Fruit fly (Drosophila melanogaster): Measurements from ENCODE around the gene CG3638.

The CG3638 gene

dm6 chrX:1233989-1234388, 2.5 kb downstream of the CG3638 start (continued):
- no peak for TF ChIP-seq schlank (tag; optimal IDR thresholded peaks at IDR 0.05)
- no peak for TF ChIP-seq CG15011 (GFP tag; optimal IDR thresholded peaks at IDR 0.05)
- TF ChIP-seq yki (optimal IDR thresholded peaks at IDR 0.05) = peak; percentile 61
- TF ChIP-seq CG4360 (GFP tag; IDR thresholded peaks at IDR 0.05) = peak; percentile 98
- TF ChIP-seq CG9609 (GFP tag; optimal IDR thresholded peaks at IDR 0.05) = no peak
- TF ChIP-seq sd (tag; optimal IDR thresholded peaks at IDR 0.05) = no peak
- no peak for TF ChIP-seq Chrac-16 (GFP tag; optimal IDR thresholded peaks at IDR 0.05)
- TF ChIP-seq CG34422 (GFP tag; IDR thresholded peaks at IDR 0.05) = 0 out of 3 replicates have a peak, but pooled peaks have one; percentile 35
- TF ChIP-seq E2f2 (GFP tag; IDR thresholded peaks at IDR 0.05) = no peak
- TF ChIP-seq fu2 (GFP tag; optimal IDR thresholded peaks at IDR 0.05) = no peak
- TF ChIP-seq cato (GFP tag; optimal IDR thresholded peaks at IDR 0.05; ENCODE audit: borderline replicate concordance) = no peak
- TF ChIP-seq Adf1 (GFP tag; IDR thresholded peaks at IDR 0.05) = peak; percentile 71; the same call in 1 of the 2 replicates
- TF ChIP-seq Dfd (GFP tag; optimal IDR thresholded peaks at IDR 0.05) = no peak
- TF ChIP-seq Pdp1 (GFP tag; optimal IDR thresholded peaks at IDR 0.05) = no peak
- no peak for TF ChIP-seq CG18599 (GFP tag; optimal IDR thresholded peaks at IDR 0.05)
- TF ChIP-seq CG6689 (GFP tag; IDR thresholded peaks at IDR 0.05) = peak; percentile 61
- no peak for TF ChIP-seq CG8924 (tag; optimal IDR thresholded peaks at IDR 0.05)
- peak; percentile 58 for TF ChIP-seq chn (GFP tag; optimal IDR thresholded peaks at IDR 0.05)
- TF ChIP-seq gt (GFP tag; IDR thresholded peaks at IDR 0.05) = no peak
- no peak for TF ChIP-seq CG2199 (GFP tag; IDR thresholded peaks at IDR 0.05)
- no peak for TF ChIP-seq Fer2 (tag; optimal IDR thresholded peaks at IDR 0.05)

dm6 chrX:1232533-1233212, 3.8 kb downstream of the CG3638 start:
- TF ChIP-seq sens (GFP tag) = peak; percentile 0
- TF ChIP-seq Mes4 (GFP tag; optimal IDR thresholded peaks at IDR 0.05) = no peak
- TF ChIP-seq Lim3 (GFP tag; IDR thresholded peaks at IDR 0.05) = no peak
- TF ChIP-seq vfl (GFP tag; optimal IDR thresholded peaks at IDR 0.05) = no peak
- no peak for TF ChIP-seq CG4360 (GFP tag; IDR thresholded peaks at IDR 0.05)
- peak; percentile 54 for TF ChIP-seq crol (GFP tag; IDR thresholded peaks at IDR 0.05)
- TF ChIP-seq chinmo (GFP tag; IDR thresholded peaks at IDR 0.05; ENCODE audit: partially characterized antibody) = 0 out of 4 replicates have a peak, but pooled peaks have one; percentile 6
- TF ChIP-seq CG1832 (GFP tag; optimal IDR thresholded peaks at IDR 0.05) = peak; percentile 18
- TF ChIP-seq ci (GFP tag; IDR thresholded peaks at IDR 0.05) = 0 out of 3 replicates have a peak, but pooled peaks have one; percentile 13
- TF ChIP-seq twi (tag; optimal IDR thresholded peaks at IDR 0.05) = peak; percentile 91
- TF ChIP-seq pros (GFP tag; optimal IDR thresholded peaks at IDR 0.05) = peak; percentile 45
- TF ChIP-seq Trl (optimal IDR thresholded peaks at IDR 0.05) = peak; percentile 48 to 66
- TF ChIP-seq Trl (GFP tag; optimal IDR thresholded peaks at IDR 0.05) = no peak
- peak; percentile 27 for TF ChIP-seq nom (GFP tag; optimal IDR thresholded peaks at IDR 0.05)
- TF ChIP-seq esg (GFP tag; conservative IDR thresholded peaks at IDR 0.05) = no peak
- TF ChIP-seq Med (GFP tag) = peak; percentile 46
- peak; percentile 20; the same call in 1 of the 2 replicates for TF ChIP-seq aop (GFP tag; IDR thresholded peaks at IDR 0.05)
- no peak for TF ChIP-seq grn (GFP tag; optimal IDR thresholded peaks at IDR 0.05)
- peak; percentile 29 for TF ChIP-seq CG3163 (GFP tag; optimal IDR thresholded peaks at IDR 0.05)
- TF ChIP-seq row (GFP tag; IDR thresholded peaks at IDR 0.05) = no peak
- TF ChIP-seq zen2 (GFP tag; IDR thresholded peaks at IDR 0.05; ENCODE audit: partially characterized antibody) = no peak
- TF ChIP-seq Deaf1 (tag; optimal IDR thresholded peaks at IDR 0.05) = peak; percentile 46
- TF ChIP-seq ATbp (GFP tag; optimal IDR thresholded peaks at IDR 0.05) = no peak
- peak; percentile 99 for TF ChIP-seq pfk (GFP tag; optimal IDR thresholded peaks at IDR 0.05)
- TF ChIP-seq CG10462 (GFP tag; optimal IDR thresholded peaks at IDR 0.05) = no peak
- TF ChIP-seq dm (GFP tag; optimal IDR thresholded peaks at IDR 0.05) = peak; percentile 30
- no peak for TF ChIP-seq Atf6 (GFP tag; IDR thresholded peaks at IDR 0.05)
- TF ChIP-seq Kr (GFP tag; optimal IDR thresholded peaks at IDR 0.05) = peak; percentile 62
- TF ChIP-seq CG7987 (GFP tag; optimal IDR thresholded peaks at IDR 0.05) = peak; percentile 32

Measured in whole organism, embryonic.